Fruit fly (Drosophila melanogaster): ENCODE data around the gene RhoBTB.

DNA sequence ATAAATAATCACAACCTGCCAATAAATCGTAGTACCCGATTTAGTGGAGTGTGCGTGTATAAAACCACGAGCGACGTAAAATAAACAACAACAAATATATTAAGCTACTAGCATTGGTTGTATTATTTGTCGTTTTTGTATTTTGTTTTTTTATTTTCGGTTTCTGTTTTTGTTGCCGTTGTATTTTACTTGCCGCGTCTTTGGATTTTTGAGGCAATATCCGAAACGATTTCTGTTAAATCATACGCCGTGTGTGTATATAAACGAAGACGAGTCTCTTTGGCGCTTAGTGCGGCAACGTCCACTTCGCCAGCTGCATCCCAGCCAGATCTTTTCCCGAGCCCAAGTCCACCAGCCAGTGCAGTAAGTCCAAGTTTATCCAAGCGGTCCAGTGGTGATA lies 37.3 kb downstream of the RhoBTB start, which contains the start of gene zye:
- TF ChIP-seq CG9948 (tag; optimal IDR thresholded peaks at IDR 0.05), result no peak
- no peak for TF ChIP-seq CG32121 (GFP tag; IDR thresholded peaks at IDR 0.05)
- no peak for TF ChIP-seq CG17806 (tag; optimal IDR thresholded peaks at IDR 0.05)
- no peak for TF ChIP-seq CG14655 (GFP tag; optimal IDR thresholded peaks at IDR 0.05)
- TF ChIP-seq Snoo (tag; optimal IDR thresholded peaks at IDR 0.05), result no peak
- TF ChIP-seq CG4496 (GFP tag; IDR thresholded peaks at IDR 0.05), result no peak
- TF ChIP-seq CG12605 (GFP tag; IDR thresholded peaks at IDR 0.05), result no peak
- no peak for TF ChIP-seq CG15710 (tag; optimal IDR thresholded peaks at IDR 0.05)
- TF ChIP-seq EcR (GFP tag; optimal IDR thresholded peaks at IDR 0.05), result no peak
- no peak for TF ChIP-seq CG10348 (GFP tag; IDR thresholded peaks at IDR 0.05)
- no peak for TF ChIP-seq fd96Ca (GFP tag; IDR thresholded peaks at IDR 0.05)
